Fruit fly (Drosophila melanogaster) whole organism, embryonic: Measurements from ENCODE around the gene CG32801.
A peak's percentile ranks its signal among the peaks of the same experiment; 100 is the strongest.

Source experiments
- Ada2b ChIP-seq: fragments of 200-800 bp; sonication (Bioruptor generic); IDR thresholded peaks from 2 replicates; pipeline ENCODE4 v1.3.6; 2022; ENCODE audit warnings: missing biosample characterization, missing genetic modification characterization
- Antp ChIP-seq: fragments of 200-800 bp; sonication (Bioruptor generic); optimal IDR thresholded peaks from 3 replicates; lab custom pipeline; 2016; ENCODE audit warnings: missing biosample characterization, missing genetic modification characterization
- Awh ChIP-seq: fragments of 200-800 bp; sonication (Bioruptor generic); IDR thresholded peaks from 2 replicates; pipeline ENCODE4, ENCODE4 v1.3.6; 2022; ENCODE audit warnings: missing biosample characterization, missing genetic modification characterization
- B-H1 ChIP-seq: fragments of 200-800 bp; sonication (Bioruptor generic); IDR thresholded peaks from 3 replicates; pipeline ENCODE4 v1.3.6; 2022; ENCODE audit warnings: missing biosample characterization, missing genetic modification characterization
- Bteb2 ChIP-seq: fragments of 200-800 bp; sonication (Bioruptor generic); optimal IDR thresholded peaks from 2 replicates; lab custom pipeline; 2016; ENCODE audit warnings: missing biosample characterization, missing genetic modification characterization
- C15 ChIP-seq: fragments of 200-800 bp; sonication (Bioruptor generic); IDR thresholded peaks from 3 replicates; pipeline ENCODE4 v1.3.6; 2022; ENCODE audit warnings: missing biosample characterization, missing genetic modification characterization
- CG12104 ChIP-seq: fragments of 200-800 bp; sonication (Bioruptor generic); optimal IDR thresholded peaks from 3 replicates; lab custom pipeline; 2016; ENCODE audit warnings: missing biosample characterization, missing genetic modification characterization
- CG12744 ChIP-seq: fragments of 200-800 bp; sonication (Bioruptor generic); optimal IDR thresholded peaks from 2 replicates; lab custom pipeline; 2016; ENCODE audit warnings: missing biosample characterization, missing genetic modification characterization
- CG13123 ChIP-seq: fragments of 200-800 bp; sonication (Bioruptor generic); optimal IDR thresholded peaks from 2 replicates; lab custom pipeline; 2016; ENCODE audit warnings: missing biosample characterization, missing genetic modification characterization
- CG13287 ChIP-seq: fragments of 200-800 bp; sonication (Bioruptor generic); IDR thresholded peaks from 2 replicates; pipeline ENCODE4 v1.3.6; 2022; ENCODE audit warnings: missing biosample characterization, missing genetic modification characterization; ENCODE audit not compliant: partially characterized antibody
- CG13624 ChIP-seq: fragments of 200-800 bp; sonication (Bioruptor generic); optimal IDR thresholded peaks from 2 replicates; lab custom pipeline; 2016; ENCODE audit warnings: missing biosample characterization, missing genetic modification characterization
- CG13894 ChIP-seq: fragments of 200-800 bp; sonication (Bioruptor generic); optimal IDR thresholded peaks from 3 replicates; lab custom pipeline; 2018; ENCODE audit warnings: missing biosample characterization, mild to moderate bottlenecking, missing genetic modification characterization, moderate library complexity
- CG14014 ChIP-seq: fragments of 200-800 bp; sonication (Bioruptor generic); IDR thresholded peaks from 2 replicates; pipeline ENCODE4 v1.3.6; 2022; ENCODE audit warnings: missing biosample characterization, missing genetic modification characterization
- CG14965 ChIP-seq: fragments of 200-800 bp; sonication (Bioruptor generic); optimal IDR thresholded peaks from 2 replicates; lab custom pipeline; 2016; ENCODE audit warnings: missing biosample characterization, missing genetic modification characterization, borderline replicate concordance
- CG17385 ChIP-seq: fragments of 200-800 bp; sonication (Bioruptor generic); optimal IDR thresholded peaks from 3 replicates; lab custom pipeline; 2018; ENCODE audit warnings: missing biosample characterization, mild to moderate bottlenecking, missing genetic modification characterization
- CG17568 ChIP-seq: fragments of 200-800 bp; sonication (Bioruptor generic); optimal IDR thresholded peaks from 2 replicates; lab custom pipeline; 2018; ENCODE audit warnings: missing biosample characterization, mild to moderate bottlenecking, missing genetic modification characterization, moderate library complexity
- CG2120 ChIP-seq: fragments of 200-800 bp; sonication (Bioruptor generic); optimal IDR thresholded peaks from 3 replicates; lab custom pipeline; 2016; ENCODE audit warnings: missing biosample characterization, missing genetic modification characterization
- CG2875 ChIP-seq: fragments of 200-800 bp; sonication (Bioruptor generic); optimal IDR thresholded peaks from 2 replicates; lab custom pipeline; 2017; ENCODE audit warnings: missing biosample characterization, mild to moderate bottlenecking, missing genetic modification characterization, missing genetic modification reagents
- CG4328 ChIP-seq: fragments of 200-800 bp; sonication (Bioruptor generic); optimal IDR thresholded peaks from 3 replicates; lab custom pipeline; 2017; ENCODE audit warnings: missing biosample characterization, missing genetic modification reagents, missing genetic modification characterization
- CG4404 ChIP-seq: fragments of 200-800 bp; sonication (Bioruptor generic); IDR thresholded peaks from 2 replicates; pipeline ENCODE4 v1.3.6; 2022; ENCODE audit warnings: missing biosample characterization, missing genetic modification characterization
- CG5245 ChIP-seq: fragments of 200-800 bp; sonication (Bioruptor generic); optimal IDR thresholded peaks from 3 replicates; lab custom pipeline; 2016; ENCODE audit warnings: missing biosample characterization, missing genetic modification characterization
- CG7745 ChIP-seq: fragments of 200-800 bp; sonication (Bioruptor generic); optimal IDR thresholded peaks from 2 replicates; lab custom pipeline; 2018; ENCODE audit warnings: missing biosample characterization, mild to moderate bottlenecking, missing genetic modification characterization, moderate library complexity
- CG7786 ChIP-seq: fragments of 200-800 bp; sonication (Bioruptor generic); optimal IDR thresholded peaks from 2 replicates; lab custom pipeline; 2016; ENCODE audit warnings: missing biosample characterization, missing genetic modification characterization
- CG7928 ChIP-seq: fragments of 200-800 bp; sonication (Bioruptor generic); optimal IDR thresholded peaks from 2 replicates; lab custom pipeline; 2017; ENCODE audit warnings: missing biosample characterization, mild to moderate bottlenecking, missing genetic modification characterization
- CG9215 ChIP-seq: fragments of 200-800 bp; sonication (Bioruptor generic); IDR thresholded peaks from 2 replicates; pipeline ENCODE4 v1.3.6; 2022; ENCODE audit warnings: missing biosample characterization, missing genetic modification characterization
- CTCF ChIP-seq: fragments of 200-800 bp; sonication (Bioruptor generic); optimal IDR thresholded peaks from 2 replicates; lab custom pipeline; 2017; ENCODE audit warnings: missing biosample characterization, mild to moderate bottlenecking, missing genetic modification characterization, moderate library complexity
- CoRest ChIP-seq: fragments of 200-800 bp; sonication (Bioruptor generic); optimal IDR thresholded peaks from 3 replicates; lab custom pipeline; 2018; ENCODE audit warnings: missing biosample characterization, mild to moderate bottlenecking, missing genetic modification characterization, moderate library complexity
- Dek ChIP-seq: fragments of 200-800 bp; sonication (Bioruptor generic); optimal IDR thresholded peaks from 3 replicates; lab custom pipeline; 2019; ENCODE audit warnings: missing biosample characterization, mild to moderate bottlenecking, missing genetic modification characterization, moderate library complexity
- MTF-1 ChIP-seq: fragments of 200-800 bp; sonication (Bioruptor generic); optimal IDR thresholded peaks from 2 replicates; lab custom pipeline; 2018; ENCODE audit warnings: missing biosample characterization, mild to moderate bottlenecking, missing genetic modification characterization, borderline replicate concordance
- Max ChIP-seq: fragments of 200-800 bp; sonication (Bioruptor generic); optimal IDR thresholded peaks from 2 replicates; lab custom pipeline; 2016; ENCODE audit warnings: missing biosample characterization, mild to moderate bottlenecking, missing genetic modification characterization
- Mes4 ChIP-seq: fragments of 200-800 bp; sonication (Bioruptor generic); optimal IDR thresholded peaks from 2 replicates; lab custom pipeline; 2016; ENCODE audit warnings: missing biosample characterization, missing genetic modification characterization
- NK7.1 ChIP-seq: fragments of 200-800 bp; sonication (Bioruptor generic); optimal IDR thresholded peaks from 3 replicates; lab custom pipeline; 2016; ENCODE audit warnings: missing biosample characterization, missing genetic modification characterization
- Nf-YB ChIP-seq: fragments of 200-800 bp; sonication (Bioruptor generic); optimal IDR thresholded peaks from 3 replicates; lab custom pipeline; 2019; ENCODE audit warnings: missing biosample characterization, mild to moderate bottlenecking, missing genetic modification characterization, moderate library complexity
- Poxn ChIP-seq: fragments of 200-800 bp; sonication (Bioruptor generic); IDR thresholded peaks from 2 replicates; pipeline ENCODE4 v1.3.6; 2022; ENCODE audit warnings: missing biosample characterization, missing genetic modification characterization
- Rfx ChIP-seq: fragments of 200-800 bp; sonication (Bioruptor generic); IDR thresholded peaks from 2 replicates; pipeline ENCODE4 v1.3.6; 2022; ENCODE audit warnings: missing biosample characterization, missing genetic modification characterization
- Sox100B ChIP-seq: fragments of 200-800 bp; sonication (Bioruptor generic); optimal IDR thresholded peaks from 3 replicates; lab custom pipeline; 2018; ENCODE audit warnings: missing biosample characterization, mild to moderate bottlenecking, missing genetic modification characterization
- Trl ChIP-seq, 3 experiments: fragments of >200 bp in 2 of 3; fragments of 200-800 bp in 1 of 3; sonication (Bioruptor generic) in 1 of 3; optimal IDR thresholded peaks; 2 replicates in 1 of 3; 3 replicates in 2 of 3; lab custom pipeline; 2016 to 2017; ENCODE audit warnings: missing biosample characterization in 1 of 3, missing genetic modification characterization in 1 of 3
- Vsx1 ChIP-seq: fragments of 200-800 bp; sonication (Bioruptor generic); optimal IDR thresholded peaks from 2 replicates; lab custom pipeline; 2017; ENCODE audit warnings: missing biosample characterization, mild to moderate bottlenecking, missing genetic modification characterization, missing genetic modification reagents
- cato ChIP-seq: fragments of 200-800 bp; sonication (Bioruptor generic); optimal IDR thresholded peaks from 2 replicates; lab custom pipeline; 2016; ENCODE audit warnings: missing biosample characterization, missing genetic modification characterization, borderline replicate concordance
- cg ChIP-seq: fragments of 200-800 bp; sonication (Bioruptor generic); optimal IDR thresholded peaks from 3 replicates; lab custom pipeline; 2019; ENCODE audit warnings: missing biosample characterization, mild to moderate bottlenecking, missing genetic modification characterization, moderate library complexity
- eve ChIP-seq, 2 experiments: fragments of >200 bp; optimal IDR thresholded peaks; 2 replicates each; lab custom pipeline; 2017; ENCODE audit warnings: missing biosample characterization in 2 of 2, missing genetic modification characterization in 2 of 2
- gce ChIP-seq: fragments of 200-800 bp; sonication (Bioruptor generic); IDR thresholded peaks from 3 replicates; pipeline ENCODE4 v1.3.6; 2022; ENCODE audit warnings: missing biosample characterization, missing genetic modification characterization
- grau ChIP-seq: fragments of 200-800 bp; optimal IDR thresholded peaks from 3 replicates; lab custom pipeline; 2019; ENCODE audit warnings: missing biosample characterization, mild to moderate bottlenecking, missing genetic modification characterization, moderate library complexity
- ham ChIP-seq: fragments of 200-800 bp; sonication (Bioruptor generic); IDR thresholded peaks from 2 replicates; pipeline ENCODE4 v1.3.6; 2022; ENCODE audit warnings: missing biosample characterization, missing genetic modification characterization
- inv ChIP-seq: fragments of 200-800 bp; sonication (Bioruptor generic); IDR thresholded peaks from 2 replicates; pipeline ENCODE4 v1.3.6; 2022; ENCODE audit warnings: missing biosample characterization, missing genetic modification characterization; ENCODE audit not compliant: partially characterized antibody
- pita ChIP-seq: fragments of 200-800 bp; sonication (Bioruptor generic); optimal IDR thresholded peaks from 2 replicates; lab custom pipeline; 2017; ENCODE audit warnings: missing biosample characterization, mild to moderate bottlenecking, missing genetic modification characterization
- pnt ChIP-seq: fragments of 200-800 bp; sonication (Bioruptor generic); optimal IDR thresholded peaks from 3 replicates; lab custom pipeline; 2016; ENCODE audit warnings: missing biosample characterization, missing genetic modification characterization
- sens ChIP-seq: fragments of 200-800 bp; sonication (Bioruptor generic); peaks from one replicate; lab custom pipeline; 2016; ENCODE audit warnings: missing biosample characterization, missing genetic modification characterization
- slp2 ChIP-seq: fragments of 200-800 bp; sonication (Bioruptor generic); optimal IDR thresholded peaks from 2 replicates; lab custom pipeline; 2016; ENCODE audit warnings: missing biosample characterization, missing genetic modification characterization
- zf30C ChIP-seq: fragments of 200-800 bp; sonication (Bioruptor generic); optimal IDR thresholded peaks from 3 replicates; lab custom pipeline; 2018; ENCODE audit warnings: missing biosample characterization, mild to moderate bottlenecking, missing genetic modification characterization

Gene CG32801

DNA sequence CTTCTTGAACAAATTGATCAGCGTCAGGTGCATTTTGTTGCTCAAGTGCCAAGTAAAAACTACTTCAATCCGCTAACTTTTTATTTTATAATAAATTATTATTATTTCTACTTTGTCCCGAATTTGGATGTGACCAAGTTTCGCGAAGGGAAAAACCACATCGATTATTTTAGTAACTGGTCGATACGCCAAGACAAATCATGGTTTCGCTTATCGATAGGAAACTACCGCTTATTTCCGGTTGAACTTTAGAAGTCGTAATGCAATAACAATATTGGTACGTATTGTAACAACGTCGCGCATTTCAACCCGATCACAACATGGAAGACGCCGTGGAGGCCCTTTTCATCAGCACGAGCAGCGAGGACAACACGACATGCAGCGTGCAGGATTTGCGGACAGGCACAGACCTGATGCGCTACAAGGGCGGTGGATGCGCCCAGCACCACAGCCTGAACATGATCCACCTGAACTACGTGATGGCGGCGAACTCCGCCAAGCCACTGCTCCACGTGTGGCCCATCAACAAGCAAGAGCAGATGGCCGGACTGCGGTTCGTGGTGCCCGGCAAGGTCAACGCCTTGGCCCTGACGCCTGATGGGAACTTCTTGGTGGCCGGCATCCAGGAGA lies 25.8 kb downstream of the CG32801 start, which contains the start of the genes CG14817 and CG14805 (continued):
- TF ChIP-seq Ada2b (GFP tag; lab: Robert Waterston, UW), result peak; percentile 24; the same call in 1 of the 2 replicates
- TF ChIP-seq Antp, result no peak
- TF ChIP-seq pita (GFP tag; lab: Kevin White, UChicago), result no peak
- TF ChIP-seq Poxn (GFP tag; lab: Robert Waterston, UW), result no peak
- TF ChIP-seq CG2120 (GFP tag; lab: Kevin White, UChicago), result peak; percentile 7
- no peak for TF ChIP-seq ham (GFP tag; lab: Robert Waterston, UW)
- TF ChIP-seq zf30C (GFP tag; lab: Kevin White, UChicago), result no peak
- peak; percentile 19 for TF ChIP-seq CG12744 (GFP tag; lab: Kevin White, UChicago)
- no peak for TF ChIP-seq cato (GFP tag; lab: Kevin White, UChicago)
- TF ChIP-seq NK7.1 (GFP tag; lab: Kevin White, UChicago), result peak; percentile 2
- TF ChIP-seq Rfx, result peak; percentile 78
- peak; percentile 50 for TF ChIP-seq CG2875 (GFP tag; lab: Kevin White, UChicago)
- TF ChIP-seq inv (GFP tag; lab: Robert Waterston, UW), result no peak; the same call in 1 of the 2 replicates
- TF ChIP-seq MTF-1 (GFP tag; lab: Kevin White, UChicago), result peak; percentile 92
- TF ChIP-seq CG4328, result peak; percentile 88
- peak; percentile 16 for TF ChIP-seq Bteb2
- peak; percentile 37 for TF ChIP-seq Max
- TF ChIP-seq C15 (GFP tag; lab: Robert Waterston, UW), result 0 out of 3 replicates have a peak, but pooled peaks have one; percentile 44
- peak; percentile 58 for TF ChIP-seq Mes4 (GFP tag; lab: Kevin White, UChicago)
- TF ChIP-seq CG13624, result peak; percentile 30
- TF ChIP-seq Vsx1 (GFP tag; lab: Kevin White, UChicago), result no peak
- peak; percentile 10 for TF ChIP-seq CG13123 (GFP tag; lab: Kevin White, UChicago)
- TF ChIP-seq CG9215 (GFP tag; lab: Robert Waterston, UW), result no peak
- peak; percentile 22; the same call in 1 of the 2 replicates for TF ChIP-seq CG14014 (GFP tag; lab: Robert Waterston, UW)
- TF ChIP-seq CG17385 (GFP tag; lab: Kevin White, UChicago), result peak; percentile 76
- no peak for TF ChIP-seq eve (GFP tag; optimal IDR thresholded peaks at IDR 0.05; lab: Kevin White, UChicago)
- TF ChIP-seq Nf-YB, result peak; percentile 51
- no peak for TF ChIP-seq pnt (GFP tag; lab: Kevin White, UChicago)
- no peak for TF ChIP-seq CG7745 (tag; lab: Kevin White, UChicago)
- no peak for TF ChIP-seq CG17568 (GFP tag; lab: Kevin White, UChicago)
- TF ChIP-seq Dek (tag; lab: Kevin White, UChicago), result peak; percentile 43
- TF ChIP-seq grau, result peak; percentile 66
- TF ChIP-seq Sox100B (GFP tag; lab: Kevin White, UChicago), result no peak
- no peak for TF ChIP-seq CG14965 (GFP tag; lab: Kevin White, UChicago)
- peak; percentile 66; the same call in 2 of the 3 replicates for TF ChIP-seq gce
- TF ChIP-seq sens (GFP tag; lab: Kevin White, UChicago), result peak; percentile 85
- peak; percentile 70 for TF ChIP-seq CG13287 (GFP tag; lab: Robert Waterston, UW)
- TF ChIP-seq CTCF (GFP tag; lab: Kevin White, UChicago), result peak; percentile 33
- peak; percentile 80 for TF ChIP-seq CG13894 (tag; lab: Kevin White, UChicago)
- TF ChIP-seq cg (GFP tag; lab: Kevin White, UChicago), result no peak
- peak; percentile 12 for TF ChIP-seq slp2
- peak; percentile 57 for TF ChIP-seq CG12104 (GFP tag; lab: Kevin White, UChicago)
- no peak for TF ChIP-seq CG5245 (GFP tag; lab: Kevin White, UChicago)
- TF ChIP-seq Awh (GFP tag; lab: Robert Waterston, UW), result peak; percentile 46; the same call in 1 of the 2 replicates
- TF ChIP-seq Trl (optimal IDR thresholded peaks at IDR 0.05; lab: Kevin White, UChicago), result no peak
- peak; percentile 40 for TF ChIP-seq Trl (GFP tag; optimal IDR thresholded peaks at IDR 0.05; lab: Kevin White, UChicago)
- TF ChIP-seq CG4404 (GFP tag; lab: Robert Waterston, UW), result no peak
- TF ChIP-seq CoRest (tag; lab: Kevin White, UChicago), result peak; percentile 43
- TF ChIP-seq B-H1, result no peak
- no peak for TF ChIP-seq CG7786
- no peak for TF ChIP-seq CG7928 (GFP tag; lab: Kevin White, UChicago)
